Worm (Caenorhabditis elegans) whole organism, late embryonic: ENCODE results near the gene F41C6.7.

Experiments
- C08G9.2 ChIP-seq: sonication (generic microtip); optimal IDR thresholded peaks from 2 replicates; lab custom pipeline; 2016; ENCODE audit warnings: mild to moderate bottlenecking, missing genetic modification characterization, moderate library complexity, missing compliant biosample characterization
- K02D7.2 ChIP-seq: sonication (generic microtip); optimal IDR thresholded peaks from 2 replicates; lab custom pipeline; 2017; ENCODE audit warnings: mild to moderate bottlenecking, missing genetic modification characterization, missing compliant biosample characterization
- ahr-1 ChIP-seq: sonication (generic microtip); optimal IDR thresholded peaks from 2 replicates; lab custom pipeline; 2016; ENCODE audit warnings: missing genetic modification characterization, missing compliant biosample characterization
- ceh-14 ChIP-seq: sonication (generic microtip); optimal IDR thresholded peaks from 2 replicates; lab custom pipeline; 2016; ENCODE audit warnings: missing genotype, missing genetic modification characterization, missing compliant biosample characterization
- ceh-18 ChIP-seq: sonication (generic microtip); optimal IDR thresholded peaks from 2 replicates; lab custom pipeline; 2016; ENCODE audit warnings: missing genetic modification characterization, missing compliant biosample characterization
- ceh-30 ChIP-seq: fragments of 150-350 bp; optimal IDR thresholded peaks from 2 replicates; lab custom pipeline; 2014; ENCODE audit warnings: missing biosample characterization, missing genetic modification characterization
- ceh-31 ChIP-seq: sonication (generic microtip); optimal IDR thresholded peaks from 2 replicates; lab custom pipeline; 2016; ENCODE audit warnings: missing genetic modification characterization, missing compliant biosample characterization
- ceh-34 ChIP-seq: sonication (generic microtip); optimal IDR thresholded peaks from 2 replicates; lab custom pipeline; 2016; ENCODE audit warnings: mild to moderate bottlenecking, missing genetic modification characterization, missing compliant biosample characterization
- ceh-6 ChIP-seq: fragments of 200-800 bp; sonication (Bioruptor generic); optimal IDR thresholded peaks from 2 replicates; lab custom pipeline; 2018; ENCODE audit warnings: mild to moderate bottlenecking, missing genetic modification characterization, missing compliant biosample characterization
- dve-1 ChIP-seq: sonication (generic microtip); optimal IDR thresholded peaks from 2 replicates; lab custom pipeline; 2017; ENCODE audit warnings: antibody characterized with exemption, mild to moderate bottlenecking, missing genetic modification characterization, missing compliant biosample characterization
- elt-2 ChIP-seq: sonication (generic microtip); optimal IDR thresholded peaks from 2 replicates; lab custom pipeline; 2016; ENCODE audit warnings: missing genetic modification reagents, missing genetic modification characterization, missing compliant biosample characterization
- ets-4 ChIP-seq: sonication (generic microtip); optimal IDR thresholded peaks from 2 replicates; lab custom pipeline; 2016; ENCODE audit warnings: missing genetic modification characterization, missing compliant biosample characterization
- eyg-1 ChIP-seq: sonication (generic microtip); optimal IDR thresholded peaks from 2 replicates; lab custom pipeline; 2016; ENCODE audit warnings: missing genotype, missing genetic modification characterization, missing compliant biosample characterization
- fkh-10 ChIP-seq: fragments of 150-350 bp; optimal IDR thresholded peaks from 2 replicates; lab custom pipeline; 2014; ENCODE audit warnings: missing biosample characterization, missing genetic modification reagents, missing genetic modification characterization
- fkh-6 ChIP-seq: sonication (generic microtip); optimal IDR thresholded peaks from 2 replicates; lab custom pipeline; 2016; ENCODE audit warnings: missing genetic modification characterization, missing compliant biosample characterization
- hlh-13 ChIP-seq: fragments of 200-800 bp; sonication (Bioruptor generic); optimal IDR thresholded peaks from 2 replicates; lab custom pipeline; 2018; ENCODE audit warnings: mild to moderate bottlenecking, missing genetic modification characterization, missing compliant biosample characterization
- hlh-15 ChIP-seq: sonication (generic microtip); optimal IDR thresholded peaks from 2 replicates; lab custom pipeline; 2016; ENCODE audit warnings: missing genetic modification characterization, missing compliant biosample characterization
- hlh-30 ChIP-seq: sonication (generic microtip); optimal IDR thresholded peaks from 2 replicates; lab custom pipeline; 2017; ENCODE audit warnings: antibody characterized with exemption, missing genetic modification characterization, missing compliant biosample characterization; ENCODE audit not compliant: insufficient read depth
- lin-11 ChIP-seq: fragments of 200-800 bp; sonication (Bioruptor generic); optimal IDR thresholded peaks from 2 replicates; lab custom pipeline; 2018; ENCODE audit warnings: mild to moderate bottlenecking, missing genetic modification characterization, missing compliant biosample characterization
- mec-3 ChIP-seq: sonication (generic microtip); optimal IDR thresholded peaks from 2 replicates; lab custom pipeline; 2016; ENCODE audit warnings: borderline replicate concordance, missing genetic modification characterization, missing compliant biosample characterization
- nfya-1 ChIP-seq: sonication (generic microtip); optimal IDR thresholded peaks from 2 replicates; lab custom pipeline; 2017; ENCODE audit warnings: missing genetic modification characterization, mild to moderate bottlenecking, missing compliant biosample characterization, antibody characterized with exemption, moderate library complexity
- pha-2 ChIP-seq: sonication (generic microtip); optimal IDR thresholded peaks from 2 replicates; lab custom pipeline; 2017; ENCODE audit warnings: mild to moderate bottlenecking, missing genetic modification characterization, missing compliant biosample characterization
- pha-4 ChIP-seq: fragments of 150-350 bp; optimal IDR thresholded peaks from 2 replicates; lab custom pipeline; 2018; ENCODE audit warnings: missing biosample characterization, missing genetic modification reagents, missing genetic modification characterization
- pqm-1 ChIP-seq: sonication (generic microtip); optimal IDR thresholded peaks from 2 replicates; lab custom pipeline; 2016; ENCODE audit warnings: missing genetic modification characterization, missing compliant biosample characterization
- pros-1 ChIP-seq: fragments of 150-350 bp; optimal IDR thresholded peaks from 2 replicates; lab custom pipeline; 2014; ENCODE audit warnings: missing biosample characterization, missing genetic modification reagents, missing genetic modification characterization
- ref-2 ChIP-seq: sonication (generic microtip); optimal IDR thresholded peaks from 2 replicates; lab custom pipeline; 2016; ENCODE audit warnings: missing genetic modification characterization, missing compliant biosample characterization
- rnt-1 ChIP-seq: sonication (generic microtip); optimal IDR thresholded peaks from 2 replicates; lab custom pipeline; 2016; ENCODE audit warnings: missing genetic modification characterization, missing compliant biosample characterization
- sdc-2 ChIP-seq: sonication (generic microtip); optimal IDR thresholded peaks from 2 replicates; lab custom pipeline; 2016; ENCODE audit warnings: missing genotype, missing genetic modification characterization, missing compliant biosample characterization
- syd-9 ChIP-seq: sonication (generic microtip); optimal IDR thresholded peaks from 2 replicates; lab custom pipeline; 2016; ENCODE audit warnings: mild to moderate bottlenecking, missing genetic modification characterization, moderate library complexity, missing compliant biosample characterization
- tbx-2 ChIP-seq: sonication (generic microtip); optimal IDR thresholded peaks from 2 replicates; lab custom pipeline; 2016; ENCODE audit warnings: missing genetic modification characterization, missing compliant biosample characterization
- tbx-7 ChIP-seq: sonication (generic microtip); optimal IDR thresholded peaks from 2 replicates; lab custom pipeline; 2016; ENCODE audit warnings: missing genotype, missing genetic modification characterization, missing compliant biosample characterization
- ttx-3 ChIP-seq: sonication (generic microtip); optimal IDR thresholded peaks from 2 replicates; lab custom pipeline; 2016; ENCODE audit warnings: missing genetic modification reagents, missing genetic modification characterization, missing compliant biosample characterization
- unc-3 ChIP-seq, 2 experiments: fragments of 200-800 bp in 1 of 2; sonication (Bioruptor generic) in 1 of 2; sonication (generic microtip) in 1 of 2; conservative IDR thresholded peaks in 1 of 2; optimal IDR thresholded peaks in 1 of 2; 2 replicates each; pipeline versions ENCODE4 v1.3.6 to Lab custom; 2016 to 2022; ENCODE audit warnings: missing compliant biosample characterization in 2 of 2, missing genetic modification characterization in 2 of 2, missing genetic modification reagents in 1 of 2
- unc-42 ChIP-seq: sonication (generic microtip); optimal IDR thresholded peaks from 2 replicates; lab custom pipeline; 2016; ENCODE audit warnings: missing genotype, missing genetic modification characterization, missing compliant biosample characterization
- unc-55 ChIP-seq: sonication (generic microtip); optimal IDR thresholded peaks from 2 replicates; lab custom pipeline; 2017; ENCODE audit warnings: missing biosample characterization, missing genetic modification reagents, missing genetic modification characterization
- zip-5 ChIP-seq: sonication (generic microtip); optimal IDR thresholded peaks from 2 replicates; lab custom pipeline; 2016; ENCODE audit warnings: missing genetic modification characterization, missing compliant biosample characterization
- ztf-16 ChIP-seq: sonication (generic microtip); optimal IDR thresholded peaks from 2 replicates; lab custom pipeline; 2017; ENCODE audit warnings: missing genetic modification characterization, missing compliant biosample characterization

The F41C6.7 gene

DNA sequence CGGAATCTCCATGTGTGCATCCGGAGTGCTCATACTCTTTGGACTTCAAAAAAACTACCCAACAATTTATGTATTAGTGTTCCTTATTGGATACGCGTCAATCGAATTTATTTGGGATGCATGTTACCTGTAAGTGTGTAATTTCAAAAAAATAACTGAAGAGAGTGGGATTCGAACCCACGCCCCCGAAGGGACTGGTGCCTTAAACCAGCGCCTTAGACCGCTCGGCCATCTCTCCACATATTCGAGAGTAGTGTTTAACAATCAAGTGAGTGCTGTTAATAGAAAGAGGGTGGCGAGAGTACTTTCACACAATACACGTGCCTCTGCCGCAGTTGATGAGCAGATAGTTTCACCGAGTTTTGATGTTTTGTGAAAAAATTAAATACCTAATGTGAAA, 17.9 kb upstream of the F41C6.7 start (continued):
- TF ChIP-seq ceh-30 (tag; lab: Kevin White, UChicago) (peak; percentile 8), mec-3 (tag; lab: Kevin White, UChicago) (no peak), pha-2 (tag; lab: Kevin White, UChicago) (peak; percentile 55), ceh-31 (tag; lab: Kevin White, UChicago) (peak; percentile 38), tbx-2 (tag; lab: Kevin White, UChicago) (peak; percentile 63), C08G9.2 (tag; lab: Kevin White, UChicago) (no peak), ztf-16 (tag; lab: Kevin White, UChicago) (peak; percentile 71), pqm-1 (tag; lab: Kevin White, UChicago) (peak; percentile 64), ceh-6 (GFP tag; lab: Kevin White, UChicago) (peak; percentile 75), syd-9 (tag; lab: Kevin White, UChicago) (peak; percentile 73), ceh-14 (tag; lab: Kevin White, UChicago) (peak; percentile 65), eyg-1 (tag; lab: Kevin White, UChicago) (no peak), K02D7.2 (tag; lab: Kevin White, UChicago) (peak; percentile 3), ttx-3 (tag; lab: Kevin White, UChicago) (peak; percentile 50), nfya-1 (tag; lab: Kevin White, UChicago) (peak; percentile 40), lin-11 (tag; lab: Kevin White, UChicago) (peak; percentile 63)

- TF ChIP-seq ceh-6 (GFP tag; lab: Kevin White, UChicago) (no peak), hlh-15 (tag; lab: Kevin White, UChicago) (no peak), ceh-30 (tag; lab: Kevin White, UChicago) (no peak), ceh-18 (no peak), ceh-14 (tag; lab: Kevin White, UChicago) (no peak), nfya-1 (tag; lab: Kevin White, UChicago) (no peak), ahr-1 (tag; lab: Kevin White, UChicago) (no peak), tbx-7 (tag; lab: Kevin White, UChicago) (no peak), pha-4 (no peak), fkh-6 (tag; lab: Kevin White, UChicago) (no peak), dve-1 (tag; lab: Kevin White, UChicago) (no peak), fkh-10 (GFP tag; lab: Kevin White, UChicago) (no peak)
Observed at ce11 chrX:6901078-6901477, 16.0 kb upstream of the F41C6.7 start, which contains the start of gene pes-23. Gene pes-23, plus strand, starts transcription at chrX:6901378.

- TF ChIP-seq zip-5 (tag; lab: Kevin White, UChicago) (no peak), unc-42 (tag; lab: Kevin White, UChicago) (no peak), ceh-6 (GFP tag; lab: Kevin White, UChicago) (no peak), nfya-1 (tag; lab: Kevin White, UChicago) (no peak), fkh-6 (tag; lab: Kevin White, UChicago) (no peak)
- TF ChIP-seq, all 69 proteins: peak for 0
Observed at ce11 chrX:6899848-6900247, 14.8 kb upstream of the F41C6.7 start, which contains the start of gene F14B8.4. Gene F14B8.4, minus strand, starts transcription at chrX:6899948.

ce11 chrX:6894104-6894503, 9.0 kb upstream of the F41C6.7 start:
- peak; percentile 91 for TF ChIP-seq unc-55 (GFP tag; lab: Kevin White, UChicago)
- TF ChIP-seq hlh-13 (GFP tag; lab: Kevin White, UChicago): no peak
- TF ChIP-seq rnt-1 (tag; lab: Kevin White, UChicago): peak; percentile 64
- TF ChIP-seq pros-1: no peak
- TF ChIP-seq, all 69 proteins: peak for 2

- peak; percentile 49 for TF ChIP-seq unc-42 (tag; lab: Kevin White, UChicago)
- TF ChIP-seq lin-11 (tag; lab: Kevin White, UChicago): no peak
- TF ChIP-seq ceh-31 (tag; lab: Kevin White, UChicago): peak; percentile 40
Observed at ce11 chrX:6893074-6893473, 8.0 kb upstream of the F41C6.7 start.

ce11 chrX:6889374-6889773, 4.3 kb upstream of the F41C6.7 start, which contains the start of gene unc-6:
Gene unc-6, plus strand, starts transcription at chrX:6889674.
- no peak for TF ChIP-seq ets-4
- no peak for TF ChIP-seq ceh-34 (tag; lab: Kevin White, UChicago)
- no peak for TF ChIP-seq unc-3 (GFP tag; conservative IDR thresholded peaks at IDR 0.05; lab: Robert Waterston, UW)
- no peak for TF ChIP-seq unc-3 (tag; optimal IDR thresholded peaks at IDR 0.05; lab: Kevin White, UChicago)
- no peak for TF ChIP-seq ref-2 (tag; lab: Kevin White, UChicago)
- no peak for TF ChIP-seq sdc-2 (tag; lab: Kevin White, UChicago)
- no peak for TF ChIP-seq tbx-2 (tag; lab: Kevin White, UChicago)
- no peak for TF ChIP-seq lin-11 (tag; lab: Kevin White, UChicago)
- no peak for TF ChIP-seq hlh-30 (tag; lab: Kevin White, UChicago)
- no peak for TF ChIP-seq hlh-15 (tag; lab: Kevin White, UChicago)
- no peak for TF ChIP-seq pqm-1 (tag; lab: Kevin White, UChicago)
- no peak for TF ChIP-seq C08G9.2 (tag; lab: Kevin White, UChicago)
- no peak for TF ChIP-seq eyg-1 (tag; lab: Kevin White, UChicago)
- no peak for TF ChIP-seq elt-2 (tag; lab: Kevin White, UChicago)
- no peak for TF ChIP-seq rnt-1 (tag; lab: Kevin White, UChicago)
- TF ChIP-seq fkh-6 (tag; lab: Kevin White, UChicago): no peak
- TF ChIP-seq ceh-6 (GFP tag; lab: Kevin White, UChicago): no peak
- no peak for TF ChIP-seq ahr-1 (tag; lab: Kevin White, UChicago)
- TF ChIP-seq pha-4: no peak
- no peak for TF ChIP-seq pha-2 (tag; lab: Kevin White, UChicago)
